Worm (Caenorhabditis elegans) whole organism, L2 larva: Measurements from ENCODE around the gene spp-29.

Experiments used
- F13H6.1 ChIP-seq: sonication (generic microtip); optimal IDR thresholded peaks from 2 replicates; lab custom pipeline; 2016; ENCODE audit warnings: missing genetic modification characterization, missing compliant biosample characterization
- R02D3.7 ChIP-seq: fragments of 150-350 bp; optimal IDR thresholded peaks from 2 replicates; lab custom pipeline; 2014; ENCODE audit warnings: missing biosample characterization, missing genetic modification characterization
- lin-11 ChIP-seq: fragments of 150-350 bp; sonication (generic microtip); optimal IDR thresholded peaks from 2 replicates; lab custom pipeline; 2014; ENCODE audit warnings: missing biosample characterization, missing genetic modification characterization, inconsistent platforms, mixed read lengths
- lin-13 ChIP-seq: fragments of 150-350 bp; optimal IDR thresholded peaks from 2 replicates; lab custom pipeline; 2014; ENCODE audit warnings: missing biosample characterization, missing genetic modification reagents, missing genetic modification characterization
- lsy-2 ChIP-seq, 2 experiments: fragments of 150-350 bp in 1 of 2; sonication (generic microtip) in 1 of 2; optimal IDR thresholded peaks; 2 replicates each; lab custom pipeline; 2014 to 2017; ENCODE audit warnings: missing biosample characterization in 2 of 2, missing genetic modification characterization in 2 of 2
- nhr-12 ChIP-seq: fragments of 150-350 bp; optimal IDR thresholded peaks from 2 replicates; lab custom pipeline; 2014; ENCODE audit warnings: missing biosample characterization, missing genetic modification characterization
- nhr-23 ChIP-seq: fragments of 150-350 bp; optimal IDR thresholded peaks from 2 replicates; lab custom pipeline; 2014; ENCODE audit warnings: missing biosample characterization, missing genetic modification reagents, missing genetic modification characterization
- unc-62 ChIP-seq: fragments of 150-350 bp; optimal IDR thresholded peaks from 2 replicates; lab custom pipeline; 2014; ENCODE audit warnings: missing biosample characterization, missing genetic modification reagents, missing genetic modification characterization

DNA sequence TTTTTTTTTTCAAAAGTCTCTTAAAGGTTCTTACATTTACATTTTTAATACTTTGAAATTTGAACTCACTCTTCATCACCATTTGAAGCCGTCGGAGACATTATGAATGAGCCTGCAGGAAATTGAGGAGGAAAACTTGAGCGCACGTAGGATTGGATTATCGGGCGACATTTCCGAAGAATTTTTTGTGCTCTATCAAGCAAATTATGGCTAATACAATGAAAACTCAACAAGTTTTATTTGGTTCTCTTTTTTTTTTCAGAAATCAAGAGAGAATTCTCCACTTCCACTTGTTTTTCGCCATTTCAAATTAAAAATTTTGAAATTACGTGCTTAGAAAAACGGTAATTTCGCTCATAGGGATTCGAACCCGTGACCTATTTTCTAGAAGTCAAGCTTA is 29.0 kb downstream of the spp-29 start, which contains the start of gene F59A1.12:
- TF ChIP-seq nhr-23 (tag; lab: Kevin White, UChicago) = no peak
- TF ChIP-seq nhr-12 (tag; lab: Kevin White, UChicago) = no peak
- no peak for TF ChIP-seq lsy-2 (tag; optimal IDR thresholded peaks at IDR 0.05; lab: Kevin White, UChicago)
- no peak for TF ChIP-seq lin-13 (GFP tag; lab: Kevin White, UChicago)
- no peak for TF ChIP-seq F13H6.1 (tag; lab: Kevin White, UChicago)
- TF ChIP-seq R02D3.7 (tag; lab: Kevin White, UChicago) = no peak
- TF ChIP-seq lin-11 = no peak
- no peak for TF ChIP-seq unc-62 (GFP tag; lab: Kevin White, UChicago)
